Worm (Caenorhabditis elegans) whole organism, mixed stage, embryonic: ENCODE results near the gene F27E5.5.

ENCODE experiments used
- cnd-1 ChIP-seq: fragments of 200-800 bp; sonication (Bioruptor generic); optimal IDR thresholded peaks from 2 replicates; lab custom pipeline; 2018; ENCODE audit warnings: mild to moderate bottlenecking, missing genetic modification characterization, missing compliant biosample characterization
- elt-3 ChIP-seq: fragments of 150-350 bp; optimal IDR thresholded peaks from 2 replicates; lab custom pipeline; 2014; ENCODE audit warnings: missing biosample characterization, missing genetic modification characterization
- snpc-4 ChIP-seq: fragments of 150-350 bp; optimal IDR thresholded peaks from 2 replicates; lab custom pipeline; 2014; ENCODE audit warnings: missing biosample characterization, missing genetic modification characterization
- ztf-11 ChIP-seq: fragments of 150-350 bp; optimal IDR thresholded peaks from 2 replicates; lab custom pipeline; 2014; ENCODE audit warnings: missing biosample characterization, missing genetic modification characterization

- TF ChIP-seq snpc-4 (tag; lab: Kevin White, UChicago) (no peak), ztf-11 (tag; lab: Kevin White, UChicago) (peak; percentile 63), elt-3 (no peak), cnd-1 (tag; lab: Kevin White, UChicago) (peak; percentile 72)
Measured at ce11 chrII:10168905-10169782, 37.5 kb upstream of the F27E5.5 start, which contains the start of gene daf-19.
